Fruit fly (Drosophila melanogaster) whole organism: ENCODE data around the gene CG5402.

Source experiments
- pan ChIP-seq: fragments of >200 bp; optimal IDR thresholded peaks from 2 replicates; lab custom pipeline; 2017
- psq ChIP-seq: fragments of >200 bp; optimal IDR thresholded peaks from 2 replicates; lab custom pipeline; 2017

dm6 chr3R:27545752-27546151 lies 43.0 kb upstream of the CG5402 start, which contains the start of gene Gr98d:
- TF ChIP-seq psq (lab: Kevin White, UChicago) (no peak), pan (lab: Kevin White, UChicago) (no peak)
